Fruit fly (Drosophila melanogaster) whole organism, pupa: Measurements from ENCODE around the gene Tis11.

ENCODE experiments used
- CG10348 ChIP-seq: fragments of 200-800 bp; sonication (Bioruptor generic); IDR thresholded peaks from 2 replicates; pipeline ENCODE4 v1.3.6; 2022; ENCODE audit warnings: missing biosample characterization, missing genetic modification characterization
- CG12605 ChIP-seq: fragments of 200-800 bp; sonication (Bioruptor generic); IDR thresholded peaks from 2 replicates; pipeline ENCODE4 v1.3.6; 2022; ENCODE audit warnings: missing biosample characterization, missing genetic modification characterization
- CG13204 ChIP-seq: fragments of 200-800 bp; sonication (Bioruptor generic); optimal IDR thresholded peaks from 2 replicates; lab custom pipeline; 2018; ENCODE audit warnings: missing biosample characterization, mild to moderate bottlenecking, missing genetic modification characterization, moderate library complexity
- CG14655 ChIP-seq: fragments of 200-800 bp; sonication (Bioruptor generic); optimal IDR thresholded peaks from 3 replicates; lab custom pipeline; 2017; ENCODE audit warnings: mild to moderate bottlenecking, missing biosample characterization, missing genetic modification reagents, missing genetic modification characterization
- CG15710 ChIP-seq: fragments of 200-800 bp; sonication (Bioruptor generic); optimal IDR thresholded peaks from 2 replicates; lab custom pipeline; 2018; ENCODE audit warnings: missing biosample characterization, mild to moderate bottlenecking, missing genetic modification characterization, moderate library complexity
- CG17806 ChIP-seq: fragments of 200-800 bp; sonication (Bioruptor generic); optimal IDR thresholded peaks from 2 replicates; lab custom pipeline; 2018; ENCODE audit warnings: missing biosample characterization, mild to moderate bottlenecking, missing genetic modification characterization, moderate library complexity
- CG32121 ChIP-seq: fragments of 200-800 bp; sonication (Bioruptor generic); IDR thresholded peaks from 2 replicates; pipeline ENCODE4 v1.3.6; 2022; ENCODE audit warnings: missing biosample characterization, missing genetic modification characterization
- CG34367 ChIP-seq: fragments of 200-800 bp; sonication (Bioruptor generic); optimal IDR thresholded peaks from 2 replicates; lab custom pipeline; 2018; ENCODE audit warnings: missing biosample characterization, mild to moderate bottlenecking, missing genetic modification characterization
- CG4496 ChIP-seq: fragments of 200-800 bp; sonication (Bioruptor generic); IDR thresholded peaks from 3 replicates; pipeline ENCODE4 v1.3.6; 2022; ENCODE audit warnings: missing biosample characterization, missing genetic modification characterization
- CG8159 ChIP-seq: fragments of 200-800 bp; sonication (Bioruptor generic); optimal IDR thresholded peaks from 3 replicates; lab custom pipeline; 2018; ENCODE audit warnings: missing biosample characterization, mild to moderate bottlenecking, missing genetic modification characterization, moderate library complexity
- CG8301 ChIP-seq: fragments of 200-800 bp; sonication (Bioruptor generic); optimal IDR thresholded peaks from 2 replicates; lab custom pipeline; 2018; ENCODE audit warnings: missing biosample characterization, mild to moderate bottlenecking, missing genetic modification characterization
- CG9948 ChIP-seq: fragments of 200-800 bp; sonication (Bioruptor generic); optimal IDR thresholded peaks from 2 replicates; lab custom pipeline; 2018; ENCODE audit warnings: missing biosample characterization, mild to moderate bottlenecking, missing genetic modification characterization, moderate library complexity
- D1 ChIP-seq: fragments of 200-800 bp; sonication (Bioruptor generic); optimal IDR thresholded peaks from 2 replicates; lab custom pipeline; 2018; ENCODE audit warnings: missing biosample characterization, mild to moderate bottlenecking, missing genetic modification characterization, moderate library complexity
- EcR ChIP-seq: fragments of 200-800 bp; sonication (Bioruptor generic); optimal IDR thresholded peaks from 3 replicates; lab custom pipeline; 2019; ENCODE audit warnings: missing biosample characterization, missing genetic modification characterization, mild to moderate bottlenecking, moderate library complexity, missing genetic modification reagents
- Ets98B ChIP-seq: fragments of 200-800 bp; sonication (Bioruptor generic); IDR thresholded peaks from 2 replicates; pipeline ENCODE4 v1.3.6; 2022; ENCODE audit warnings: missing biosample characterization, missing genetic modification characterization
- Pif1A ChIP-seq: fragments of 200-800 bp; sonication (Bioruptor generic); optimal IDR thresholded peaks from 3 replicates; lab custom pipeline; 2016; ENCODE audit warnings: missing biosample characterization, missing genetic modification characterization
- Pif1B ChIP-seq: fragments of 200-800 bp; sonication (Bioruptor generic); optimal IDR thresholded peaks from 3 replicates; lab custom pipeline; 2016; ENCODE audit warnings: missing biosample characterization, missing genetic modification characterization
- Snoo ChIP-seq: fragments of 200-800 bp; sonication (Bioruptor generic); optimal IDR thresholded peaks from 3 replicates; lab custom pipeline; 2017; ENCODE audit warnings: missing biosample characterization, mild to moderate bottlenecking, missing genetic modification characterization, inconsistent platforms
- fd96Ca ChIP-seq: fragments of 200-800 bp; sonication (Bioruptor generic); IDR thresholded peaks from 3 replicates; pipeline ENCODE4 v1.3.6; 2022; ENCODE audit warnings: missing biosample characterization, missing genetic modification characterization
- gl ChIP-seq: fragments of 200-800 bp; sonication (Bioruptor generic); optimal IDR thresholded peaks from 2 replicates; lab custom pipeline; 2018; ENCODE audit warnings: missing biosample characterization, mild to moderate bottlenecking, missing genetic modification characterization
- rn ChIP-seq: fragments of 200-800 bp; sonication (Bioruptor generic); IDR thresholded peaks from 2 replicates; pipeline ENCODE4 v1.3.6; 2022; ENCODE audit warnings: missing biosample characterization, missing genetic modification characterization

Gene Tis11

DNA sequence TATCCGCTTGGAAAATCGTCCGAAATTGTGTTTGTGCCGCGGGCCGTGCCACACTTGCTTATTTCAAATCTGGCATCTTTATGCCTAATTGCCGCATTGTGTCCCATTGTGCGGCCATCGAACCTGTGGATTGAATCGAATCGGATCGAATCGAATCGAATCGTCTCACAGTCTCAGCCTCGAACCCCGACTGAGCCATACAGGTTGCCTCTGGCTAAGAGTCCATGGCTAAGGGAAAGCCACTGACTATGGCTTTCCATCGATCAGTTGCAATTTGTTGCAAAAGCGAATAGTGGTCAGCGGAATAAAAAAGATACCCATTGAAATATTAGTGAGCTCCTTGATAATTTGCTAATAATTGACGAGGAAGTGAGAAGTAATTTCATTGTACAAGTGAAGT, 35.2 kb upstream of the Tis11 start, which contains the start of gene CG15728:
Gene CG15728 (plus strand): TSS at position 301 of the 400 bp plus-strand sequence.
- TF ChIP-seq gl (tag; lab: Kevin White, UChicago) (no peak), fd96Ca (GFP tag; lab: Robert Waterston, UW) (no peak), CG8301 (tag; lab: Kevin White, UChicago) (no peak), CG32121 (GFP tag; lab: Robert Waterston, UW) (no peak), CG15710 (tag; lab: Kevin White, UChicago) (no peak), CG12605 (no peak), Pif1B (GFP tag; lab: Kevin White, UChicago) (no peak), CG10348 (GFP tag; lab: Robert Waterston, UW) (no peak), CG34367 (no peak), Pif1A (GFP tag; lab: Kevin White, UChicago) (no peak)
- TF ChIP-seq, all 21 proteins: peak for 0

DNA sequence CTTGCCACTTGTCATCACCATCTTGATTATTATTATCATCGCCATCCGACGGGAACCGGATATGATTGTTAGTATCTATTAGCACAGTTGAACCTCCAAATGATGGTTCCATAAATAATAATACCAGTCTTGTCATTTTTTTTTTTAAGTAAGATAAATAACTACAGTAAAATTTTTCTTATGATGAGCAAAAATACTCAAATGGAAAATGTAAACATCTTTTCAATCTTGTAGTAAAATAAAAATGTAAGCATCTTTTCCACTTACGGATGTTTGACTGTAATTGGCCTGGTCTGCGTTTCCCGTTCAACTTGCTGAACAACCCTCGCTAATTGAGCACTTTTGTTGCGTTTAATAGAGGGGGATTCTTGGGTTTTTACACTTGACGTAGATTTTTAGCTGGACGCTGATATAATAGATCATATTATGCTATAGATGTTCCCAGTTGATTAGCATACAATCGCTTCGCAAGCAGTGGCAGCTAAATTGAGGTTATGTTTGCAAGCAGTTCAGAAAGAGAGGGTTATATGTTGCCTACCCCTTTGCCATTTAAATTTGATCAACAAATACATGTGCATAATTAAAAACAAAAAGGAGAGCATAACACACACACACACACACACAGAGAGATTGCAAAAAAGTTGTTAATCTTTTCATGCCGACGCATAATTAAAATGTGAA, 33.5 kb upstream of the Tis11 start:
- TF ChIP-seq Pif1B (GFP tag; lab: Kevin White, UChicago) (no peak), CG10348 (GFP tag; lab: Robert Waterston, UW) (no peak), CG32121 (GFP tag; lab: Robert Waterston, UW) (no peak), CG9948 (tag; lab: Kevin White, UChicago) (no peak), CG34367 (no peak), EcR (GFP tag; lab: Kevin White, UChicago) (no peak), fd96Ca (GFP tag; lab: Robert Waterston, UW) (no peak), CG13204 (no peak)
- TF ChIP-seq, all 21 proteins: peak for 0

DNA sequence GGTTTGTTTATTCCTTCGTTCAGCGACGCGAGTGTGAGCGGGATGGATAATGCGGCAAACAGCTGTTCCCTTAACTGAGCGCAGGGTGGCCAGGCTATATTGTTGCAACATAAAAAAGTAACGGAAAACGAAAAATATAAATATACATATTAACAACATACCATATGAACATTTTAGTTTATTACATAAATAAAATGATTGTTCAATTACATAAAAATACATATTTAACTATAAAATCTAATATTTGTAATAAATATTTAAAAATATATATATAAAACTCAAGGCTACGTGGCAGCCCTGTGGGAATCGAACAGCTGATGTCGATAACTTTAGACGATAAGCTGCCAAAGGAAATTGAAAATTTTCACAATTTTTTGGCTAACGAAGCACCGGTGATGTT, 29.7 kb upstream of the Tis11 start, which contains the start of the genes Aven and CG2540:
Gene Aven (minus strand): TSS at position 77 of the 400 bp plus-strand sequence.
Gene CG2540 (plus strand): TSS at position 315 of the 400 bp plus-strand sequence.
- peak; percentile 44; the same call in 1 of the 3 replicates for TF ChIP-seq CG4496
- TF ChIP-seq CG8159 (tag; lab: Kevin White, UChicago): peak; percentile 82
- peak; percentile 75 for TF ChIP-seq Snoo (tag; lab: Kevin White, UChicago)
- TF ChIP-seq CG14655 (GFP tag; lab: Kevin White, UChicago): peak; percentile 82
- peak; percentile 6 for TF ChIP-seq gl (tag; lab: Kevin White, UChicago)
- no peak for TF ChIP-seq rn (GFP tag; lab: Robert Waterston, UW)
- TF ChIP-seq CG13204: peak; percentile 4
- TF ChIP-seq CG17806 (tag; lab: Kevin White, UChicago): peak; percentile 69
- TF ChIP-seq Ets98B (GFP tag; lab: Robert Waterston, UW): no peak; the same call in 1 of the 2 replicates
- TF ChIP-seq D1 (tag; lab: Kevin White, UChicago): peak; percentile 4
- no peak for TF ChIP-seq CG10348 (GFP tag; lab: Robert Waterston, UW)
- peak; percentile 74 for TF ChIP-seq CG9948 (tag; lab: Kevin White, UChicago)
- peak; percentile 66; the same call in 2 of the 3 replicates for TF ChIP-seq fd96Ca (GFP tag; lab: Robert Waterston, UW)
- TF ChIP-seq CG32121 (GFP tag; lab: Robert Waterston, UW): no peak; the same call in 1 of the 2 replicates
- no peak for TF ChIP-seq Pif1A (GFP tag; lab: Kevin White, UChicago)
- peak; percentile 67 for TF ChIP-seq CG8301 (tag; lab: Kevin White, UChicago)
- TF ChIP-seq CG15710 (tag; lab: Kevin White, UChicago): peak; percentile 80
- peak; percentile 58 for TF ChIP-seq CG34367
- TF ChIP-seq CG12605: peak; percentile 43; the same call in 1 of the 2 replicates
- peak; percentile 66 for TF ChIP-seq Pif1B (GFP tag; lab: Kevin White, UChicago)
- TF ChIP-seq EcR (GFP tag; lab: Kevin White, UChicago): no peak

DNA sequence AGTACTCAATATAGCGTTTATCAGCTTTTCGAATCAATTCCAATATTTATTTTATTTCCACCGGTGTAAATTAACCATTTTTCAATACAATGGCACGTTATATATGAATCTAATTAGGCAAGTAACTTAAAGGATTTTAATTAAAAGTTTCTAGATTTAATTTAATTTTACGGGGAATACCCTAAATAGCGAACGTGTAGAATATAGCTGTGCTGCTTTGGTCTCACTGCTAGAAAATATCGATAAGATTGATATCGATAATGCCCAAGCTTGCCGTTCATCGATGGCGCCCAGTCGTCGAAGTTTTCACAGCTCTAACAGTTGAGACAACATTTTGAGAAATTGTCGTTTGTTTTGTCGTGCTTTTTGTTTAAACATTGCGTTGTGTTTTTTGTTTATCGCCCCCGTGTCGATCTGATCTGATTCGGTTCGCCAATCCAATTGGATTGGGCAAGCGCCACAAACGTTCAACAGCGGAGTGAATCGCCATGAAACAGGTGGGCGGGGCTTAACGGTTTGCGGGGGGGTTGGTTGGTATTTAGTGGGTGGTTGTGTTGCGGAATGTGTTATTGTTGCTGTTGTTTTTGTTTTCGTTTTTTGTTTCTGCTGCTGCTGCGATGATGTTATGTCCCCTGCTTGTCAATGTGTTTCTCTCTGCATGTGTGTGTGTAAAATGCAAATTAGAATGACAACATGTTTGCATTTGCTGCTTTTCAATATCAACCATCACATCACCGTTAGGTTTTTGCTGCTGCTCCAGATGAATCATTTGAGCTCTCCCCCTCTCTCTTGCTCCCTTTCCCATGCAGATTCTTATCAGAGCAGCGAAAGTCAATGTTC, 27.7 kb upstream of the Tis11 start, which contains the start of gene Tomosyn:
Gene Tomosyn (plus strand): TSS at position 289 of the 840 bp plus-strand sequence.
- TF ChIP-seq CG12605 (no peak; the same call in 1 of the 2 replicates), CG15710 (tag; lab: Kevin White, UChicago) (peak; percentile 23), EcR (GFP tag; lab: Kevin White, UChicago) (peak; percentile 35), Ets98B (GFP tag; lab: Robert Waterston, UW) (0 out of 2 replicates have a peak, but pooled peaks have one; percentile 14)

DNA sequence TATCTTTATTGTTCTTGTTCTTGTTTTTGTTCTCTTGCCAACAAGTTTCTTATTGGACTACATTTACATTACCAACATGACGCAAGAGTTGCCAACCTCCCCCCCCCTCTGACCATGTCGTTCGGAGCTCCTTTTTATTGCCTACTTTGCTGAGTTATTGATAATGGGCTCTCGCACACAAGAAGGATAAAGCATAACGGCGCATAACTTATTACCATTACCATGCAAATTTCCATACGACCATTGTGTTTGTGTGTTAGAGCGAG, 27.1 kb upstream of the Tis11 start:
- TF ChIP-seq CG32121 (GFP tag; lab: Robert Waterston, UW) (no peak), CG8159 (tag; lab: Kevin White, UChicago) (no peak), Pif1B (GFP tag; lab: Kevin White, UChicago) (no peak), Ets98B (GFP tag; lab: Robert Waterston, UW) (no peak), gl (tag; lab: Kevin White, UChicago) (no peak), rn (GFP tag; lab: Robert Waterston, UW) (no peak)

DNA sequence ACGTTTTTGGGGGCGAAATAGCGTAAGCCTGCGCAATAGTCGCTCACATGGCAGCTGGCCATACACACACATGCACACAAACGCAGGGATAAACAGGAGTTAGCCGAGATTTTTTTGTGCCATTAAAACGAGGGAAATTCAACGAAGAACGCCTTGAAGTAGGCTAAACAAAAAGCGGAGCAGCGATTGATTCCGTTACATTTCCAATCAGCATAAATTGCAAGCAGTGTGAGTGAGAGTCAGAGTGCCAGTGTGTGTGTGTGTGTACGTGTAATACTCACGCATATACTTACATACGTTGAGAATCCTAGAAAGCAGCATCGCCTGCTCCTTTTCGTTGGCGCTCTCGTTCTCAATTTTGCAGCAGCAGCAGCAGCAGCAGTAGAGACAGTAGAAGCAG, 26.0 kb upstream of the Tis11 start:
- TF ChIP-seq EcR (GFP tag; lab: Kevin White, UChicago) (no peak), CG4496 (no peak)
